Fruit fly (Drosophila melanogaster) whole organism, prepupa: ENCODE measurements around the gene lilli.
A peak's percentile ranks its signal among the peaks of the same experiment; 100 is the strongest.

Experiments
- Blimp-1 ChIP-seq: fragments of 200-800 bp; sonication (Bioruptor generic); optimal IDR thresholded peaks from 3 replicates; lab custom pipeline; 2017; ENCODE audit warnings: missing biosample characterization, missing genetic modification characterization, mild to moderate bottlenecking, moderate library complexity, missing genetic modification reagents
- CG10631 ChIP-seq: fragments of 200-800 bp; sonication (Bioruptor generic); optimal IDR thresholded peaks from 2 replicates; lab custom pipeline; 2016; ENCODE audit warnings: missing biosample characterization, missing genetic modification characterization
- CG11294 ChIP-seq: fragments of 200-800 bp; sonication (Bioruptor generic); IDR thresholded peaks from 2 replicates; pipeline ENCODE4 v1.3.6; 2022; ENCODE audit warnings: missing biosample characterization, missing genetic modification characterization
- CG11762 ChIP-seq: fragments of 200-800 bp; sonication (Bioruptor generic); optimal IDR thresholded peaks from 3 replicates; lab custom pipeline; 2016; ENCODE audit warnings: missing biosample characterization, missing genetic modification characterization; ENCODE audit not compliant: insufficient read depth
- CG11902 ChIP-seq: fragments of 200-800 bp; sonication (Bioruptor generic); optimal IDR thresholded peaks from 3 replicates; lab custom pipeline; 2016; ENCODE audit warnings: missing biosample characterization, missing genetic modification characterization
- CG15336 ChIP-seq: fragments of 200-800 bp; sonication (Bioruptor generic); IDR thresholded peaks from 2 replicates; pipeline ENCODE4 v1.3.6; 2022; ENCODE audit warnings: missing biosample characterization, missing genetic modification characterization
- CG16779 ChIP-seq: fragments of 200-800 bp; sonication (Bioruptor generic); optimal IDR thresholded peaks from 3 replicates; lab custom pipeline; 2017; ENCODE audit warnings: missing biosample characterization, mild to moderate bottlenecking, missing genetic modification characterization
- CG3032 ChIP-seq: fragments of 200-800 bp; optimal IDR thresholded peaks from 2 replicates; lab custom pipeline; 2019; ENCODE audit warnings: missing biosample characterization, mild to moderate bottlenecking, missing genetic modification characterization, moderate library complexity
- CG31627 ChIP-seq: fragments of 200-800 bp; sonication (Bioruptor generic); optimal IDR thresholded peaks from 3 replicates; lab custom pipeline; 2016; ENCODE audit warnings: missing biosample characterization, missing genetic modification characterization
- CG32006 ChIP-seq: fragments of 200-800 bp; sonication (Bioruptor generic); optimal IDR thresholded peaks from 3 replicates; lab custom pipeline; 2017; ENCODE audit warnings: missing biosample characterization, mild to moderate bottlenecking, missing genetic modification characterization
- CG34406 ChIP-seq: fragments of 200-800 bp; sonication (Bioruptor generic); optimal IDR thresholded peaks from 3 replicates; lab custom pipeline; 2016; ENCODE audit warnings: missing biosample characterization, missing genetic modification characterization
- CG3919 ChIP-seq: fragments of 200-800 bp; sonication (Bioruptor generic); optimal IDR thresholded peaks from 3 replicates; lab custom pipeline; 2016; ENCODE audit warnings: missing biosample characterization, missing genetic modification characterization
- CG4318 ChIP-seq: fragments of 200-800 bp; sonication (Bioruptor generic); optimal IDR thresholded peaks from 3 replicates; lab custom pipeline; 2017; ENCODE audit warnings: missing biosample characterization, mild to moderate bottlenecking, missing genetic modification characterization
- CG6163 ChIP-seq: fragments of 200-800 bp; sonication (Bioruptor generic); IDR thresholded peaks from 3 replicates; pipeline ENCODE4 v1.3.6; 2022; ENCODE audit warnings: missing biosample characterization, missing genetic modification characterization
- CG6276 ChIP-seq: fragments of 200-800 bp; sonication (Bioruptor generic); optimal IDR thresholded peaks from 2 replicates; lab custom pipeline; 2017; ENCODE audit warnings: missing biosample characterization, mild to moderate bottlenecking, missing genetic modification characterization
- CG6792 ChIP-seq: fragments of 200-800 bp; sonication (Bioruptor generic); optimal IDR thresholded peaks from 3 replicates; lab custom pipeline; 2016; ENCODE audit warnings: missing biosample characterization, missing genetic modification characterization
- CG6854 ChIP-seq: fragments of 200-800 bp; sonication (Bioruptor generic); optimal IDR thresholded peaks from 2 replicates; lab custom pipeline; 2017; ENCODE audit warnings: missing biosample characterization, mild to moderate bottlenecking, missing genetic modification characterization
- CG7368 ChIP-seq: fragments of 200-800 bp; sonication (Bioruptor generic); optimal IDR thresholded peaks from 3 replicates; lab custom pipeline; 2016; ENCODE audit warnings: missing biosample characterization, missing genetic modification characterization
- CG8119 ChIP-seq: fragments of 200-800 bp; sonication (Bioruptor generic); IDR thresholded peaks from 3 replicates; pipeline ENCODE4 v1.3.6; 2022; ENCODE audit warnings: missing biosample characterization, missing genetic modification characterization
- CG8319 ChIP-seq: fragments of 200-800 bp; sonication (Bioruptor generic); optimal IDR thresholded peaks from 3 replicates; lab custom pipeline; 2016; ENCODE audit warnings: missing biosample characterization, missing genetic modification characterization
- CG8632 ChIP-seq: fragments of 200-800 bp; sonication (Bioruptor generic); optimal IDR thresholded peaks from 3 replicates; lab custom pipeline; 2016; ENCODE audit warnings: missing biosample characterization, missing genetic modification characterization
- CG9139 ChIP-seq: fragments of 200-800 bp; sonication (Bioruptor generic); optimal IDR thresholded peaks from 3 replicates; lab custom pipeline; 2017; ENCODE audit warnings: missing biosample characterization, mild to moderate bottlenecking, missing genetic modification characterization
- Eip75B ChIP-seq: fragments of 200-800 bp; sonication (Bioruptor generic); optimal IDR thresholded peaks from 3 replicates; lab custom pipeline; 2016; ENCODE audit warnings: missing biosample characterization, missing genetic modification characterization
- Eip78C ChIP-seq: fragments of 200-800 bp; sonication (Bioruptor generic); peaks from one replicate; lab custom pipeline; 2016; ENCODE audit warnings: missing biosample characterization, missing genetic modification characterization
- Eip93F ChIP-seq: fragments of 200-800 bp; sonication (Bioruptor generic); optimal IDR thresholded peaks from 2 replicates; lab custom pipeline; 2016; ENCODE audit warnings: missing biosample characterization, mild to moderate bottlenecking, missing genetic modification characterization
- Gug ChIP-seq: fragments of 200-800 bp; sonication (Bioruptor generic); IDR thresholded peaks from 2 replicates; pipeline ENCODE4 v1.3.6; 2022; ENCODE audit warnings: missing biosample characterization, missing genetic modification characterization
- Hr38 ChIP-seq: sonication (Bioruptor generic); optimal IDR thresholded peaks from 2 replicates; lab custom pipeline; 2016; ENCODE audit warnings: missing biosample characterization, missing genetic modification characterization
- Hr39 ChIP-seq: fragments of 200-800 bp; sonication (Bioruptor generic); optimal IDR thresholded peaks from 2 replicates; lab custom pipeline; 2016; ENCODE audit warnings: missing biosample characterization, missing genetic modification characterization
- Hr4 ChIP-seq: fragments of 200-800 bp; sonication (Bioruptor generic); optimal IDR thresholded peaks from 3 replicates; lab custom pipeline; 2016; ENCODE audit warnings: missing biosample characterization, missing genetic modification characterization
- Lpt ChIP-seq: fragments of 200-800 bp; sonication (Bioruptor generic); optimal IDR thresholded peaks from 3 replicates; lab custom pipeline; 2016; ENCODE audit warnings: missing biosample characterization, missing genetic modification characterization
- OdsH ChIP-seq: fragments of 200-800 bp; sonication (Bioruptor generic); optimal IDR thresholded peaks from 3 replicates; lab custom pipeline; 2016; ENCODE audit warnings: missing biosample characterization, missing genetic modification characterization
- Smox ChIP-seq: fragments of 200-800 bp; sonication (Bioruptor generic); optimal IDR thresholded peaks from 3 replicates; lab custom pipeline; 2016; ENCODE audit warnings: missing biosample characterization, missing genetic modification characterization
- Sox102F ChIP-seq: fragments of 200-800 bp; sonication (Bioruptor generic); optimal IDR thresholded peaks from 2 replicates; lab custom pipeline; 2016; ENCODE audit warnings: missing biosample characterization, mild to moderate bottlenecking, missing genetic modification characterization
- Sox14 ChIP-seq: fragments of 200-800 bp; sonication (Bioruptor generic); optimal IDR thresholded peaks from 3 replicates; lab custom pipeline; 2016; ENCODE audit warnings: missing biosample characterization, missing genetic modification characterization
- Sox15 ChIP-seq: fragments of 200-800 bp; sonication (Bioruptor generic); optimal IDR thresholded peaks from 3 replicates; lab custom pipeline; 2016; ENCODE audit warnings: missing biosample characterization, missing genetic modification characterization
- achi ChIP-seq: fragments of 200-800 bp; sonication (Bioruptor generic); optimal IDR thresholded peaks from 3 replicates; lab custom pipeline; 2016; ENCODE audit warnings: missing biosample characterization, missing genetic modification characterization
- cyc ChIP-seq: fragments of 200-800 bp; sonication (Bioruptor generic); optimal IDR thresholded peaks from 3 replicates; lab custom pipeline; 2016; ENCODE audit warnings: missing biosample characterization, missing genetic modification characterization
- dac ChIP-seq: fragments of 200-800 bp; sonication (Bioruptor generic); optimal IDR thresholded peaks from 2 replicates; lab custom pipeline; 2017; ENCODE audit warnings: missing biosample characterization, mild to moderate bottlenecking, missing genetic modification characterization
- dsx ChIP-seq: fragments of 200-800 bp; optimal IDR thresholded peaks from 3 replicates; lab custom pipeline; 2019; ENCODE audit warnings: missing biosample characterization, mild to moderate bottlenecking, missing genetic modification characterization, moderate library complexity; ENCODE audit not compliant: poor library complexity, severe bottlenecking
- fd59A ChIP-seq: fragments of 200-800 bp; sonication (Bioruptor generic); optimal IDR thresholded peaks from 2 replicates; lab custom pipeline; 2017; ENCODE audit warnings: missing biosample characterization, mild to moderate bottlenecking, missing genetic modification characterization, missing genetic modification reagents
- fd85E ChIP-seq: fragments of 200-800 bp; sonication (Bioruptor generic); optimal IDR thresholded peaks from 3 replicates; lab custom pipeline; 2016; ENCODE audit warnings: missing biosample characterization, missing genetic modification characterization
- fkh ChIP-seq: fragments of 200-800 bp; sonication (Bioruptor generic); optimal IDR thresholded peaks from 3 replicates; lab custom pipeline; 2017; ENCODE audit warnings: missing biosample characterization, mild to moderate bottlenecking, missing genetic modification characterization, moderate library complexity
- lz ChIP-seq: fragments of 200-800 bp; sonication (Bioruptor generic); optimal IDR thresholded peaks from 3 replicates; lab custom pipeline; 2016; ENCODE audit warnings: missing biosample characterization, missing genetic modification characterization
- net ChIP-seq: fragments of 200-800 bp; sonication (Bioruptor generic); optimal IDR thresholded peaks from 3 replicates; lab custom pipeline; 2016; ENCODE audit warnings: missing biosample characterization, missing genetic modification characterization
- pdm3 ChIP-seq: fragments of 200-800 bp; sonication (Bioruptor generic); optimal IDR thresholded peaks from 3 replicates; lab custom pipeline; 2016; ENCODE audit warnings: missing biosample characterization, missing genetic modification characterization
- salr ChIP-seq, 2 experiments: fragments of 200-800 bp; sonication (Bioruptor generic); optimal IDR thresholded peaks; 3 replicates each; lab custom pipeline; 2016 to 2018; ENCODE audit warnings: missing biosample characterization in 2 of 2, missing genetic modification characterization in 2 of 2, mild to moderate bottlenecking in 1 of 2
- spab ChIP-seq: fragments of 200-800 bp; sonication (Bioruptor generic); optimal IDR thresholded peaks from 2 replicates; lab custom pipeline; 2017; ENCODE audit warnings: missing biosample characterization, mild to moderate bottlenecking, missing genetic modification characterization, missing genetic modification reagents
- topi ChIP-seq: fragments of 200-800 bp; sonication (Bioruptor generic); optimal IDR thresholded peaks from 3 replicates; lab custom pipeline; 2016; ENCODE audit warnings: missing biosample characterization, missing genetic modification characterization
- vri ChIP-seq: fragments of 200-800 bp; sonication (Bioruptor generic); optimal IDR thresholded peaks from 3 replicates; lab custom pipeline; 2016; ENCODE audit warnings: missing biosample characterization, mild to moderate bottlenecking, missing genetic modification characterization

lilli gene

DNA sequence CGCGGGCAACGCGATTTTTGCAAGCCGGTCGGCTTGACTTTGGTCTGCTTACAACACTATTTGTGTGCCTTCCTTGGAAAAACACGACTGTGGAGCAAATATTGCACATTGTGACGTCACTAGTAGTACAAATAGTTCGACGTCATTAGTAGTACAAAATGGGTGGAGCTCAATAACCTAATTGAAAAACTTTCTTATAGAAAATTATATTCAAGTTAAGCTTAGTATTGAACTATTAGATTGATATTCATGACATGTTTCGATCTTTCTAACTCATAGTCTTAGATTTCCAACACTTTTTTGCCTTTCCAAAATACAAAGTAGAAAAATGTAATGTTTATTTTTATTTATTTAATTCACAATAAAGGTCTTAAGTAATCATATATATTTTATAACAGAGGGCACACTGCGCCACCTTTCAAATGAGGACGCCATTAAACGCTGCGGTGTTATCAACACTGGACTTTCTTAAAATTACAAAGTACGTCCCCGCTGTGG is 86.8 kb downstream of the lilli start, which contains the start of the genes Rrp1 and gammaTub23C (continued):
- peak; percentile 79 for TF ChIP-seq dac (GFP tag; lab: Kevin White, UChicago)
- peak in 1 of 2 experiments; percentile 53 for TF ChIP-seq salr (GFP tag; optimal IDR thresholded peaks at IDR 0.05; lab: Kevin White, UChicago)
- TF ChIP-seq CG6163: peak; percentile 76
- TF ChIP-seq Sox15 (GFP tag; lab: Kevin White, UChicago): peak; percentile 94
- TF ChIP-seq topi (GFP tag; lab: Kevin White, UChicago): peak; percentile 89
- no peak for TF ChIP-seq vri (GFP tag; lab: Kevin White, UChicago)
- peak; percentile 93 for TF ChIP-seq CG11902 (GFP tag; lab: Kevin White, UChicago)
- TF ChIP-seq Eip75B (GFP tag; lab: Kevin White, UChicago): peak; percentile 82
- no peak for TF ChIP-seq CG6276 (GFP tag; lab: Kevin White, UChicago)
- peak; percentile 89 for TF ChIP-seq lz (GFP tag; lab: Kevin White, UChicago)
- TF ChIP-seq net: peak; percentile 89
- no peak for TF ChIP-seq Hr38 (GFP tag; lab: Kevin White, UChicago)
- peak; percentile 86 for TF ChIP-seq CG15336 (GFP tag; lab: Robert Waterston, UW)
- TF ChIP-seq Sox102F (GFP tag; lab: Kevin White, UChicago): peak; percentile 84
- peak; percentile 92 for TF ChIP-seq fkh (GFP tag; lab: Kevin White, UChicago)
- peak; percentile 88 for TF ChIP-seq cyc (GFP tag; lab: Kevin White, UChicago)
- peak; percentile 91 for TF ChIP-seq pdm3 (GFP tag; lab: Kevin White, UChicago)
- peak; percentile 91 for TF ChIP-seq achi (GFP tag; lab: Kevin White, UChicago)
- TF ChIP-seq spab: peak; percentile 84
- peak; percentile 66 for TF ChIP-seq Gug (GFP tag; lab: Robert Waterston, UW)
- peak; percentile 40 for TF ChIP-seq CG6854 (GFP tag; lab: Kevin White, UChicago)
- TF ChIP-seq CG9139 (GFP tag; lab: Kevin White, UChicago): peak; percentile 68
- TF ChIP-seq fd59A (GFP tag; lab: Kevin White, UChicago): peak; percentile 88
- peak; percentile 90 for TF ChIP-seq CG3032
- TF ChIP-seq Lpt: peak; percentile 88
- no peak for TF ChIP-seq CG7368 (GFP tag; lab: Kevin White, UChicago)
- peak; percentile 76 for TF ChIP-seq CG11294 (GFP tag; lab: Robert Waterston, UW)
- peak; percentile 96 for TF ChIP-seq CG32006 (GFP tag; lab: Kevin White, UChicago)
- peak; percentile 97 for TF ChIP-seq Eip78C (GFP tag; lab: Kevin White, UChicago)
- TF ChIP-seq CG11762: peak; percentile 90
- TF ChIP-seq Hr4: peak; percentile 91
- peak; percentile 93 for TF ChIP-seq OdsH (GFP tag; lab: Kevin White, UChicago)
- no peak for TF ChIP-seq CG16779 (tag; lab: Kevin White, UChicago)
- peak; percentile 90 for TF ChIP-seq CG8632 (GFP tag; lab: Kevin White, UChicago)
- peak; percentile 89 for TF ChIP-seq CG4318 (GFP tag; lab: Kevin White, UChicago)
- TF ChIP-seq CG6792: peak; percentile 89
- TF ChIP-seq Hr39 (GFP tag; lab: Kevin White, UChicago): peak; percentile 88
- peak; percentile 91 for TF ChIP-seq CG3919
- TF ChIP-seq Smox (GFP tag; lab: Kevin White, UChicago): peak; percentile 85
- TF ChIP-seq CG34406 (GFP tag; lab: Kevin White, UChicago): peak; percentile 90
- no peak for TF ChIP-seq fd85E (GFP tag; lab: Kevin White, UChicago)

DNA sequence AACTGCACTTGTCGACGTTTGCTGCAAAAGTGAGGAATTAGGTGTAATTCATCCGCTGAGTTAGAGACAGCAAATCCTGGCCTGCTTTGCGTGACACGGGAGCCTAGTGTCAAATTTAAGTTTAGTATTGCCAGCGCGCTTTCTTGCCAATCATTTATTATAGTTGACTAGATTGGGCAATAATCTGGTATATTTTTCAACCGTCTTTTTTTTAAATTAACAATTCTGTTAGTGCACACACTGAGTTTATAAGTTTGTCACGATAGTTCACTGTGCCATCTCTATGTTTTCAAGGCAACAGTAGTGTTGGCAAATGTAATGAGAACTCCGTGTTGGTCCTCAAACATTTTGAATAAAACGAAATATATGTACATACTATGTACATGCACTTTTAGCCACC is 91.1 kb downstream of the lilli start, which contains the start of the genes CG9641 and CG3165:
Gene CG9641 (minus strand): TSS at position 34 of the 400 bp plus-strand sequence.
Gene CG3165 (plus strand): TSS at position 294 of the 400 bp plus-strand sequence.
- no peak for TF ChIP-seq CG8319
- TF ChIP-seq spab: no peak
- no peak for TF ChIP-seq CG6276 (GFP tag; lab: Kevin White, UChicago)
- peak; percentile 76; the same call in 2 of the 3 replicates for TF ChIP-seq CG8119 (GFP tag; lab: Robert Waterston, UW)
- no peak for TF ChIP-seq dsx (GFP tag; lab: Kevin White, UChicago)
- peak; percentile 74 for TF ChIP-seq fd59A (GFP tag; lab: Kevin White, UChicago)
- TF ChIP-seq CG3919: no peak
- TF ChIP-seq Hr39 (GFP tag; lab: Kevin White, UChicago): no peak
- TF ChIP-seq Eip78C (GFP tag; lab: Kevin White, UChicago): no peak
- peak in 1 of 2 experiments; percentile 58 for TF ChIP-seq salr (GFP tag; optimal IDR thresholded peaks at IDR 0.05; lab: Kevin White, UChicago)
- TF ChIP-seq CG6854 (GFP tag; lab: Kevin White, UChicago): peak; percentile 74
- peak; percentile 73 for TF ChIP-seq Sox15 (GFP tag; lab: Kevin White, UChicago)
- TF ChIP-seq Hr38 (GFP tag; lab: Kevin White, UChicago): peak; percentile 15
- no peak for TF ChIP-seq net
- TF ChIP-seq CG11762: peak; percentile 72
- no peak for TF ChIP-seq CG10631 (GFP tag; lab: Kevin White, UChicago)
- TF ChIP-seq Eip93F (GFP tag; lab: Kevin White, UChicago): peak; percentile 64
- peak; percentile 80 for TF ChIP-seq CG6163
- no peak for TF ChIP-seq Smox (GFP tag; lab: Kevin White, UChicago)
- no peak for TF ChIP-seq CG34406 (GFP tag; lab: Kevin White, UChicago)
- no peak for TF ChIP-seq Blimp-1 (GFP tag; lab: Kevin White, UChicago)
- TF ChIP-seq CG6792: no peak
- peak; percentile 92 for TF ChIP-seq CG31627 (GFP tag; lab: Kevin White, UChicago)
- no peak for TF ChIP-seq Sox14 (GFP tag; lab: Kevin White, UChicago)
